Fruit fly (Drosophila melanogaster) ovary, adult (tissue): ENCODE data around the gene CG1103.

Experiments
- CG17801 ChIP-seq: fragments of 200-800 bp; optimal IDR thresholded peaks from 2 replicates; lab custom pipeline; 2019; ENCODE audit warnings: missing biosample characterization, mild to moderate bottlenecking, missing genetic modification characterization, moderate library complexity; ENCODE audit not compliant: partially characterized antibody

CG1103 gene

dm6 chr3R:4337580-4337979 lies at the start of gene CG1103, which contains the start of gene Skp2:
Gene CG1103, plus strand, starts transcription at chr3R:4337755.
Gene Skp2, minus strand, starts transcription at chr3R:4337674.
- peak; percentile 19 for TF ChIP-seq CG17801 (GFP tag; lab: Kevin White, UChicago)

dm6 chr3R:4291289-4291688 lies 46.3 kb upstream of the CG1103 start:
- no peak for TF ChIP-seq CG17801 (GFP tag; lab: Kevin White, UChicago)

dm6 chr3R:4292185-4292584 lies 45.4 kb upstream of the CG1103 start:
- TF ChIP-seq CG17801 (GFP tag; lab: Kevin White, UChicago), result no peak

dm6 chr3R:4294689-4295088 lies 42.9 kb upstream of the CG1103 start, which contains the start of gene Nepl11:
Gene Nepl11, minus strand, starts transcription at chr3R:4294840.
- no peak for TF ChIP-seq CG17801 (GFP tag; lab: Kevin White, UChicago)

- TF ChIP-seq CG17801 (GFP tag; lab: Kevin White, UChicago), result no peak
Measured at dm6 chr3R:4301485-4301884, 36.1 kb upstream of the CG1103 start.

dm6 chr3R:4307664-4308416 lies 29.7 kb upstream of the CG1103 start, which contains the start of gene MP1:
Gene MP1, plus strand, starts transcription at chr3R:4307908.
- TF ChIP-seq CG17801 (GFP tag; lab: Kevin White, UChicago), result peak; percentile 23

- TF ChIP-seq CG17801 (GFP tag; lab: Kevin White, UChicago), result no peak
Measured at dm6 chr3R:4308708-4309107, 28.8 kb upstream of the CG1103 start.

- TF ChIP-seq CG17801 (GFP tag; lab: Kevin White, UChicago), result no peak
Measured at dm6 chr3R:4310683-4311066, 26.9 kb upstream of the CG1103 start, which contains the start of gene Vps24. Gene Vps24, minus strand, starts transcription at chr3R:4310947.

dm6 chr3R:4311067-4311723 lies 26.4 kb upstream of the CG1103 start, which contains the start of gene Suv3:
Gene Suv3, plus strand, starts transcription at chr3R:4311555.
- TF ChIP-seq CG17801 (GFP tag; lab: Kevin White, UChicago), result peak; percentile 33

- no peak for TF ChIP-seq CG17801 (GFP tag; lab: Kevin White, UChicago)
Measured at dm6 chr3R:4318589-4318988, 19.0 kb upstream of the CG1103 start.

dm6 chr3R:4318999-4319398 lies 18.6 kb upstream of the CG1103 start, which contains the start of gene Syt14:
Gene Syt14, minus strand, starts transcription at chr3R:4319069.
- no peak for TF ChIP-seq CG17801 (GFP tag; lab: Kevin White, UChicago)

- TF ChIP-seq CG17801 (GFP tag; lab: Kevin White, UChicago), result peak; percentile 51
Measured at dm6 chr3R:4319507-4320138, 17.9 kb upstream of the CG1103 start, which contains the start of gene CG9795. Gene CG9795, plus strand, starts transcription at chr3R:4319683.

- peak; percentile 24 for TF ChIP-seq CG17801 (GFP tag; lab: Kevin White, UChicago)
Measured at dm6 chr3R:4333964-4334363, 3.6 kb upstream of the CG1103 start, which contains the start of gene CG9776. Gene CG9776, minus strand, starts transcription at chr3R:4334071.

- TF ChIP-seq CG17801 (GFP tag; lab: Kevin White, UChicago), result no peak
Measured at dm6 chr3R:4334798-4335197, 2.8 kb upstream of the CG1103 start, which contains the start of gene CG14645. Gene CG14645, plus strand, starts transcription at chr3R:4335098.

dm6 chr3R:4340174-4340573 lies 2.6 kb downstream of the CG1103 start:
- no peak for TF ChIP-seq CG17801 (GFP tag; lab: Kevin White, UChicago)
